Worm (Caenorhabditis elegans) whole organism, mixed stage, embryonic: ENCODE measurements around the gene F58F9.9.

Source experiments
- drap-1 ChIP-seq: fragments of 200-800 bp; sonication (Bioruptor generic); optimal IDR thresholded peaks from 3 replicates; lab custom pipeline; 2018; ENCODE audit warnings: mild to moderate bottlenecking, missing genetic modification characterization, missing compliant biosample characterization
- elt-1 ChIP-seq: sonication (generic microtip); optimal IDR thresholded peaks from 2 replicates; lab custom pipeline; 2017; ENCODE audit warnings: missing genetic modification characterization, mild to moderate bottlenecking, missing compliant biosample characterization, antibody characterized with exemption, moderate library complexity, borderline replicate concordance; ENCODE audit not compliant: insufficient read depth
- lsy-2 ChIP-seq: fragments of 150-350 bp; optimal IDR thresholded peaks from 2 replicates; lab custom pipeline; 2014; ENCODE audit warnings: missing biosample characterization, missing genetic modification characterization
- nhr-12 ChIP-seq: fragments of 150-350 bp; optimal IDR thresholded peaks from 2 replicates; lab custom pipeline; 2014; ENCODE audit warnings: missing biosample characterization, missing genetic modification characterization
- nhr-28 ChIP-seq: fragments of 150-350 bp; optimal IDR thresholded peaks from 2 replicates; lab custom pipeline; 2014; ENCODE audit warnings: missing biosample characterization, missing genetic modification characterization
- nhr-76 ChIP-seq: sonication (generic microtip); optimal IDR thresholded peaks from 2 replicates; lab custom pipeline; 2017; ENCODE audit warnings: missing biosample characterization, missing genetic modification characterization
- snpc-4 ChIP-seq: fragments of 150-350 bp; optimal IDR thresholded peaks from 2 replicates; lab custom pipeline; 2014; ENCODE audit warnings: missing biosample characterization, missing genetic modification characterization
- sptf-1 ChIP-seq: sonication (generic microtip); optimal IDR thresholded peaks from 2 replicates; lab custom pipeline; 2017; ENCODE audit warnings: mild to moderate bottlenecking, missing genetic modification characterization, moderate library complexity, missing compliant biosample characterization
- unc-62 ChIP-seq: fragments of 150-350 bp; optimal IDR thresholded peaks from 2 replicates; lab custom pipeline; 2014; ENCODE audit warnings: missing biosample characterization, missing genetic modification reagents, missing genetic modification characterization

- no peak for TF ChIP-seq unc-62 (GFP tag; lab: Kevin White, UChicago)
- TF ChIP-seq nhr-76 (tag; lab: Kevin White, UChicago) = no peak
- TF ChIP-seq lsy-2 (tag; lab: Kevin White, UChicago) = no peak
- no peak for TF ChIP-seq snpc-4 (tag; lab: Kevin White, UChicago)
- no peak for TF ChIP-seq drap-1 (GFP tag; lab: Kevin White, UChicago)
- TF ChIP-seq sptf-1 (tag; lab: Kevin White, UChicago) = no peak
- TF ChIP-seq nhr-28 = no peak
- TF ChIP-seq elt-1 (tag; lab: Kevin White, UChicago) = no peak
- TF ChIP-seq nhr-12 = no peak
These were observed 14.9 kb upstream of the F58F9.9 start, which contains the start of gene C49A9.2 for ce11 chrIV:6225143-6225542.
